Worm (Caenorhabditis elegans) whole organism, L4 larva: Measurements from ENCODE around the gene T19C3.3.

Experiments
- ceh-82 ChIP-seq: sonication (generic microtip); optimal IDR thresholded peaks from 2 replicates; lab custom pipeline; 2017; ENCODE audit warnings: missing biosample characterization, missing genetic modification characterization
- daf-16 ChIP-seq, 3 experiments: sonication (generic microtip); optimal IDR thresholded peaks; 2 replicates each; lab custom pipeline; 2016 to 2017; ENCODE audit warnings: missing genetic modification characterization in 3 of 3, missing genetic modification reagents in 3 of 3, mild to moderate bottlenecking in 2 of 3, missing compliant biosample characterization in 2 of 3, missing biosample characterization in 1 of 3, moderate library complexity in 1 of 3
- lin-39 ChIP-seq: fragments of 150-350 bp; optimal IDR thresholded peaks from 2 replicates; lab custom pipeline; 2014; ENCODE audit warnings: missing biosample characterization, missing genetic modification reagents, missing genetic modification characterization
- mep-1 ChIP-seq: fragments of 150-350 bp; sonication (generic microtip); optimal IDR thresholded peaks from 3 replicates; lab custom pipeline; 2014; ENCODE audit warnings: missing biosample characterization, missing genetic modification characterization
- nhr-10 ChIP-seq: fragments of 150-350 bp; optimal IDR thresholded peaks from 2 replicates; lab custom pipeline; 2014; ENCODE audit warnings: missing biosample characterization, missing genetic modification characterization
- nhr-76 ChIP-seq: fragments of 150-350 bp; optimal IDR thresholded peaks from 2 replicates; lab custom pipeline; 2014; ENCODE audit warnings: missing biosample characterization, missing genetic modification characterization
- tra-1 ChIP-seq: fragments of 200-800 bp; sonication (Bioruptor generic); IDR thresholded peaks from 2 replicates; pipeline ENCODE4 v1.3.6; 2022; ENCODE audit warnings: missing genetic modification reagents, missing genetic modification characterization, missing compliant biosample characterization
- unc-39 ChIP-seq: sonication (generic microtip); optimal IDR thresholded peaks from 2 replicates; lab custom pipeline; 2017; ENCODE audit warnings: missing biosample characterization, missing genetic modification characterization
- unc-62 ChIP-seq, 3 experiments: fragments of 150-350 bp in 1 of 3; sonication (generic microtip); optimal IDR thresholded peaks in 2 of 3; peaks in 1 of 3; 1 replicate in 1 of 3; 2 replicates in 2 of 3; lab custom pipeline; 2014 to 2017; ENCODE audit warnings: missing biosample characterization in 3 of 3, missing genetic modification characterization in 3 of 3, missing genetic modification reagents in 3 of 3, missing genotype in 1 of 3
- zag-1 ChIP-seq: fragments of 150-350 bp; optimal IDR thresholded peaks from 2 replicates; lab custom pipeline; 2014; ENCODE audit warnings: missing biosample characterization, missing genetic modification characterization

DNA sequence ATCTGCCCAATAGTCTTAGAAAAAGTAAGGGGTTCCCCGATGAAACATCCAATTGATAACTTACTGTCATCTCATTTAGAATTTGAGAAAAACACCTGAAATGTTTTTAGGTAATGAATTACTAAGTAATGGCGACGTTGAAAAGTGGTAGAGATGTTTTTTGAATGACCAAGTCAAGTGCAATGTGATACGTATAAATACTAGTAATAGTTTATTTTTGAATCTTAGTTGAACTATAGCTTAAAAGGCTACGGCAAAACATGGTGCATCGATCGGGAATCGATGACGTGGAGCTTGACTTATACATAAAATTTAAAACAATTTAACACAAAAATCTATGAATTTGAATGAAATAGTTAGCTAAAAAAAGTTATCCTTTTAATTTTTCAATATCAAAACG lies 4.8 kb downstream of the T19C3.3 start, which contains the start of gene best-17:
- no peak for TF ChIP-seq tra-1 (GFP tag; lab: Robert Waterston, UW)
- no peak for TF ChIP-seq daf-16 (GFP tag; optimal IDR thresholded peaks at IDR 0.05; lab: Kevin White, UChicago)
- TF ChIP-seq daf-16 (tag; optimal IDR thresholded peaks at IDR 0.05; lab: Kevin White, UChicago): no peak
- no peak for TF ChIP-seq lin-39
- no peak for TF ChIP-seq ceh-82 (tag; lab: Kevin White, UChicago)
- no peak for TF ChIP-seq nhr-76 (tag; lab: Kevin White, UChicago)
- no peak for TF ChIP-seq zag-1
- TF ChIP-seq unc-39 (tag; lab: Kevin White, UChicago): no peak
- TF ChIP-seq mep-1: no peak
- TF ChIP-seq nhr-10 (tag; lab: Kevin White, UChicago): no peak
- no peak for TF ChIP-seq unc-62 (GFP tag; optimal IDR thresholded peaks at IDR 0.05 in 1 of 2; lab: Kevin White, UChicago)
- TF ChIP-seq unc-62 (tag; optimal IDR thresholded peaks at IDR 0.05; lab: Kevin White, UChicago): no peak
